Worm (Caenorhabditis elegans) whole organism, L2 larva: ENCODE results near the gene C46C2.2.

ENCODE experiments used
- C34F6.9 ChIP-seq: fragments of 150-350 bp; optimal IDR thresholded peaks from 2 replicates; lab custom pipeline; 2014; ENCODE audit warnings: missing biosample characterization, missing genetic modification characterization
- R02D3.7 ChIP-seq: fragments of 150-350 bp; optimal IDR thresholded peaks from 2 replicates; lab custom pipeline; 2014; ENCODE audit warnings: missing biosample characterization, missing genetic modification characterization
- Y55F3AM.14 ChIP-seq: fragments of 200-800 bp; sonication (Bioruptor generic); optimal IDR thresholded peaks from 2 replicates; lab custom pipeline; 2018; ENCODE audit warnings: mild to moderate bottlenecking, missing genetic modification characterization, missing compliant biosample characterization
- alr-1 ChIP-seq: fragments of 150-350 bp; optimal IDR thresholded peaks from 2 replicates; lab custom pipeline; 2014; ENCODE audit warnings: missing biosample characterization, missing genetic modification characterization
- aly-2 ChIP-seq: fragments of 150-350 bp; optimal IDR thresholded peaks from 2 replicates; lab custom pipeline; 2014; ENCODE audit warnings: missing biosample characterization, missing genetic modification characterization
- blmp-1 ChIP-seq: sonication (generic microtip); optimal IDR thresholded peaks from 2 replicates; lab custom pipeline; 2017; ENCODE audit warnings: missing genetic modification characterization, mild to moderate bottlenecking, missing compliant biosample characterization, antibody characterized with exemption, moderate library complexity; ENCODE audit not compliant: insufficient read depth
- ceh-16 ChIP-seq: fragments of 150-350 bp; optimal IDR thresholded peaks from 2 replicates; lab custom pipeline; 2014; ENCODE audit warnings: missing biosample characterization, missing genetic modification characterization
- crh-2 ChIP-seq: sonication (generic microtip); optimal IDR thresholded peaks from 2 replicates; lab custom pipeline; 2017; ENCODE audit warnings: missing biosample characterization, missing genetic modification characterization
- dmd-4 ChIP-seq: sonication (generic microtip); optimal IDR thresholded peaks from 2 replicates; lab custom pipeline; 2017; ENCODE audit warnings: missing biosample characterization, missing genetic modification characterization
- egl-27 ChIP-seq: sonication (generic microtip); optimal IDR thresholded peaks from 3 replicates; lab custom pipeline; 2017; ENCODE audit warnings: missing biosample characterization, missing genetic modification reagents, missing genetic modification characterization
- elt-3 ChIP-seq: sonication (generic microtip); optimal IDR thresholded peaks from 2 replicates; lab custom pipeline; 2017; ENCODE audit warnings: missing biosample characterization, missing genetic modification characterization
- gmeb-1 ChIP-seq: fragments of 150-350 bp; optimal IDR thresholded peaks from 2 replicates; lab custom pipeline; 2014; ENCODE audit warnings: missing biosample characterization, missing genetic modification characterization
- lin-11 ChIP-seq: fragments of 150-350 bp; sonication (generic microtip); optimal IDR thresholded peaks from 2 replicates; lab custom pipeline; 2014; ENCODE audit warnings: missing biosample characterization, missing genetic modification characterization, inconsistent platforms, mixed read lengths
- lin-13 ChIP-seq: fragments of 150-350 bp; optimal IDR thresholded peaks from 2 replicates; lab custom pipeline; 2014; ENCODE audit warnings: missing biosample characterization, missing genetic modification reagents, missing genetic modification characterization
- lin-39 ChIP-seq: fragments of 150-350 bp; optimal IDR thresholded peaks from 2 replicates; lab custom pipeline; 2014; ENCODE audit warnings: missing biosample characterization, missing genetic modification reagents, missing genetic modification characterization
- lsy-2 ChIP-seq, 2 experiments: fragments of 150-350 bp in 1 of 2; sonication (generic microtip) in 1 of 2; optimal IDR thresholded peaks; 2 replicates each; lab custom pipeline; 2014 to 2017; ENCODE audit warnings: missing biosample characterization in 2 of 2, missing genetic modification characterization in 2 of 2
- mab-5 ChIP-seq: fragments of 150-350 bp; optimal IDR thresholded peaks from 2 replicates; lab custom pipeline; 2014; ENCODE audit warnings: missing biosample characterization, missing genetic modification characterization
- mdl-1 ChIP-seq, 2 experiments: fragments of 150-350 bp in 1 of 2; sonication (generic microtip) in 1 of 2; optimal IDR thresholded peaks; 2 replicates each; lab custom pipeline; 2017; ENCODE audit warnings: missing biosample characterization in 2 of 2, missing genetic modification characterization in 2 of 2
- nhr-12 ChIP-seq: fragments of 150-350 bp; optimal IDR thresholded peaks from 2 replicates; lab custom pipeline; 2014; ENCODE audit warnings: missing biosample characterization, missing genetic modification characterization
- nhr-129 ChIP-seq: fragments of 150-350 bp; optimal IDR thresholded peaks from 2 replicates; lab custom pipeline; 2014; ENCODE audit warnings: missing biosample characterization, missing genetic modification characterization
- nhr-21 ChIP-seq: fragments of 150-350 bp; optimal IDR thresholded peaks from 2 replicates; lab custom pipeline; 2014; ENCODE audit warnings: missing biosample characterization, missing genetic modification characterization
- nhr-23 ChIP-seq: fragments of 150-350 bp; optimal IDR thresholded peaks from 2 replicates; lab custom pipeline; 2014; ENCODE audit warnings: missing biosample characterization, missing genetic modification reagents, missing genetic modification characterization
- nhr-237 ChIP-seq: fragments of 150-350 bp; optimal IDR thresholded peaks from 2 replicates; lab custom pipeline; 2014; ENCODE audit warnings: missing biosample characterization, missing genetic modification characterization
- nhr-25 ChIP-seq: fragments of 150-350 bp; sonication (generic microtip); optimal IDR thresholded peaks from 3 replicates; lab custom pipeline; 2014; ENCODE audit warnings: missing biosample characterization, missing genetic modification characterization
- nhr-6 ChIP-seq: fragments of 150-350 bp; optimal IDR thresholded peaks from 2 replicates; lab custom pipeline; 2014; ENCODE audit warnings: missing biosample characterization, missing genetic modification characterization
- nhr-77 ChIP-seq: fragments of 150-350 bp; optimal IDR thresholded peaks from 2 replicates; lab custom pipeline; 2014; ENCODE audit warnings: missing biosample characterization, missing genetic modification characterization
- peb-1 ChIP-seq: fragments of 150-350 bp; optimal IDR thresholded peaks from 2 replicates; lab custom pipeline; 2014; ENCODE audit warnings: missing biosample characterization, missing genetic modification characterization
- sem-4 ChIP-seq: fragments of 150-350 bp; optimal IDR thresholded peaks from 2 replicates; lab custom pipeline; 2014; ENCODE audit warnings: missing biosample characterization, missing genetic modification reagents, missing genetic modification characterization
- skn-1 ChIP-seq: sonication (generic microtip); optimal IDR thresholded peaks from 2 replicates; lab custom pipeline; 2017; ENCODE audit warnings: missing biosample characterization, missing genetic modification characterization
- sma-3 ChIP-seq: sonication (generic microtip); optimal IDR thresholded peaks from 2 replicates; lab custom pipeline; 2016; ENCODE audit warnings: missing genetic modification reagents, missing genetic modification characterization, missing compliant biosample characterization
- sma-9 ChIP-seq, 2 experiments: fragments of 150-350 bp in 1 of 2; sonication (generic microtip) in 1 of 2; optimal IDR thresholded peaks; 2 replicates each; lab custom pipeline; 2014 to 2016; ENCODE audit warnings: missing genetic modification characterization in 2 of 2, mild to moderate bottlenecking in 1 of 2, missing biosample characterization in 1 of 2, missing compliant biosample characterization in 1 of 2, missing genetic modification reagents in 1 of 2, moderate library complexity in 1 of 2
- unc-62 ChIP-seq: fragments of 150-350 bp; optimal IDR thresholded peaks from 2 replicates; lab custom pipeline; 2014; ENCODE audit warnings: missing biosample characterization, missing genetic modification reagents, missing genetic modification characterization
- ztf-1 ChIP-seq: fragments of 200-800 bp; sonication (Bioruptor generic); conservative IDR thresholded peaks from 2 replicates; pipeline ENCODE4 v1.3.6; 2022; ENCODE audit warnings: missing genetic modification characterization, missing compliant biosample characterization
- ztf-11 ChIP-seq: sonication (generic microtip); optimal IDR thresholded peaks from 2 replicates; lab custom pipeline; 2017; ENCODE audit warnings: missing biosample characterization, missing genetic modification characterization
- ztf-4 ChIP-seq: fragments of 150-350 bp; optimal IDR thresholded peaks from 2 replicates; lab custom pipeline; 2014; ENCODE audit warnings: missing biosample characterization, missing genetic modification characterization

C46C2.2 gene

DNA sequence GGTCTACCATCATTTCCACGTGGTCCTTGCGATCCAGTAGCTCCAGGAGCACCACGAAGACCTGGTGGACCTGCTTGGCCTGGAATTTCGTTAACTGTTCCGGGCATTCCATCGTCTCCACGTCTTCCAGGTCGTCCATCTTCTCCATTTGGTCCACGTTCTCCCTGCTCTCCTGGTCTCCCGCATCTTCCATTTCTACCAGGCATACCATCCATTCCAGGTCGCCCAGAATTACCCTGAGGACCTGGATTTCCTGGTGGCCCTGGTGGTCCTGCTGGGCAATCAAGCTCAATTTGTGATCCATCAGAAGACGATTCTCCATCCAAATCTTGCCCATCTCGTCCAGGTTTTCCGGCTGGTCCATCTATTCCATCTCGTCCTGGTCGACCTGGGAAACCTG is 43.3 kb downstream of the C46C2.2 start:
- TF ChIP-seq ztf-11 (tag; lab: Kevin White, UChicago) (no peak), skn-1 (tag; lab: Kevin White, UChicago) (no peak), dmd-4 (no peak), alr-1 (tag; lab: Kevin White, UChicago) (no peak), nhr-12 (tag; lab: Kevin White, UChicago) (no peak), ztf-4 (tag; lab: Kevin White, UChicago) (no peak), nhr-25 (tag; lab: Kevin White, UChicago) (no peak), R02D3.7 (no peak), lin-11 (tag; lab: Kevin White, UChicago) (no peak), nhr-6 (tag; lab: Kevin White, UChicago) (no peak), sma-9 (GFP tag; optimal IDR thresholded peaks at IDR 0.05; lab: Kevin White, UChicago) (no peak), sma-9 (tag; optimal IDR thresholded peaks at IDR 0.05; lab: Kevin White, UChicago) (no peak), sma-3 (GFP tag; lab: Kevin White, UChicago) (no peak), gmeb-1 (no peak), lin-39 (tag; lab: Kevin White, UChicago) (no peak), lsy-2 (tag; optimal IDR thresholded peaks at IDR 0.05; lab: Kevin White, UChicago) (no peak), crh-2 (no peak)

ce11 chrIV:9261687-9262086 is 44.2 kb downstream of the C46C2.2 start, which contains the start of gene col-120:
col-120 (minus strand) TSS chrIV:9261787.
- TF ChIP-seq sem-4 (tag; lab: Kevin White, UChicago) (no peak), alr-1 (tag; lab: Kevin White, UChicago) (no peak), sma-3 (GFP tag; lab: Kevin White, UChicago) (no peak), aly-2 (tag; lab: Kevin White, UChicago) (no peak), gmeb-1 (no peak), nhr-6 (tag; lab: Kevin White, UChicago) (no peak), mab-5 (tag; lab: Kevin White, UChicago) (no peak), nhr-129 (no peak), sma-9 (GFP tag; optimal IDR thresholded peaks at IDR 0.05; lab: Kevin White, UChicago) (no peak), sma-9 (tag; optimal IDR thresholded peaks at IDR 0.05; lab: Kevin White, UChicago) (no peak), ceh-16 (no peak), elt-3 (tag; lab: Kevin White, UChicago) (no peak), blmp-1 (no peak), lin-11 (tag; lab: Kevin White, UChicago) (no peak), dmd-4 (no peak), C34F6.9 (tag; lab: Kevin White, UChicago) (no peak), nhr-237 (no peak), R02D3.7 (no peak)

DNA sequence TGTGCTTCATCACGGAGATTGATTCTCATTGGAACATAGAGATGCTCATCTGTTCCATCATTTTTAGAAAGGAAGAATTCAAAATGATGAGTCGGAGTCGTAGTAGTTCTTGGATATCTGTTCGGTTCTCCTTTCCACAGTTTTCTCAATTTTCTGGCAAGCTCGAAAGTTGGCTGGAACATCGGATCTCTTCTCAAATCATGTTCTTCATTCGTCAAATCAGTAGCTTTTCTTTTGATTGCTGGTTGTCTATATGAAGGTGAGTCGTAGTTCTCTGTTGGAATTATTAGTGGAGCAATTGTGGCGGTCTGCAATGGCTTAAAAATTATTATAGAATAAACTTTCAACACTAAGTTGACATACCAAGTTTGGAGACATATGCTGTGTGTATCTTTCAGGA is 44.8 kb downstream of the C46C2.2 start:
- TF ChIP-seq nhr-237 (no peak), lin-13 (GFP tag; lab: Kevin White, UChicago) (no peak), sma-9 (GFP tag; optimal IDR thresholded peaks at IDR 0.05; lab: Kevin White, UChicago) (no peak), sma-9 (tag; optimal IDR thresholded peaks at IDR 0.05; lab: Kevin White, UChicago) (no peak), nhr-6 (tag; lab: Kevin White, UChicago) (no peak), peb-1 (tag; lab: Kevin White, UChicago) (no peak), ztf-1 (GFP tag; lab: Robert Waterston, UW) (no peak), R02D3.7 (no peak), nhr-129 (no peak), elt-3 (tag; lab: Kevin White, UChicago) (no peak), mab-5 (tag; lab: Kevin White, UChicago) (no peak), nhr-77 (no peak), egl-27 (no peak)
- TF ChIP-seq, all 48 proteins: peak for 0

ce11 chrIV:9263812-9264320 is 46.3 kb downstream of the C46C2.2 start, which contains the start of gene flh-1:
flh-1 (minus strand) TSS chrIV:9264270.
- TF ChIP-seq C34F6.9 (tag; lab: Kevin White, UChicago) (no peak), nhr-12 (tag; lab: Kevin White, UChicago) (no peak), ztf-1 (GFP tag; lab: Robert Waterston, UW) (no peak), mab-5 (tag; lab: Kevin White, UChicago) (no peak), nhr-6 (tag; lab: Kevin White, UChicago) (no peak), gmeb-1 (no peak), aly-2 (tag; lab: Kevin White, UChicago) (no peak), peb-1 (tag; lab: Kevin White, UChicago) (no peak), mdl-1 (tag; optimal IDR thresholded peaks at IDR 0.05; lab: Kevin White, UChicago) (no peak)

ce11 chrIV:9264513-9264912 is 47.0 kb downstream of the C46C2.2 start:
- no peak for TF ChIP-seq lin-39 (tag; lab: Kevin White, UChicago)
- no peak for TF ChIP-seq ceh-16
- no peak for TF ChIP-seq aly-2 (tag; lab: Kevin White, UChicago)
- no peak for TF ChIP-seq nhr-21
- no peak for TF ChIP-seq Y55F3AM.14
- no peak for TF ChIP-seq mdl-1 (tag; optimal IDR thresholded peaks at IDR 0.05; lab: Kevin White, UChicago)
- no peak for TF ChIP-seq nhr-12 (tag; lab: Kevin White, UChicago)
- no peak for TF ChIP-seq lin-11 (tag; lab: Kevin White, UChicago)
- TF ChIP-seq blmp-1 = no peak
- TF ChIP-seq C34F6.9 (tag; lab: Kevin White, UChicago) = no peak
- no peak for TF ChIP-seq sem-4 (tag; lab: Kevin White, UChicago)
- TF ChIP-seq unc-62 = no peak
- no peak for TF ChIP-seq sma-9 (GFP tag; optimal IDR thresholded peaks at IDR 0.05; lab: Kevin White, UChicago)
- TF ChIP-seq sma-9 (tag; optimal IDR thresholded peaks at IDR 0.05; lab: Kevin White, UChicago) = no peak
- no peak for TF ChIP-seq dmd-4
- TF ChIP-seq ztf-4 (tag; lab: Kevin White, UChicago) = no peak
- no peak for TF ChIP-seq sma-3 (GFP tag; lab: Kevin White, UChicago)
- TF ChIP-seq lsy-2 (tag; optimal IDR thresholded peaks at IDR 0.05; lab: Kevin White, UChicago) = no peak
- no peak for TF ChIP-seq nhr-23 (tag; lab: Kevin White, UChicago)
- no peak for TF ChIP-seq nhr-77
- TF ChIP-seq alr-1 (tag; lab: Kevin White, UChicago) = no peak
